Fruit fly (Drosophila melanogaster) whole organism, embryonic: ENCODE results near the gene Spt7.

ENCODE experiments used
- Antp ChIP-seq: fragments of 200-800 bp; sonication (Bioruptor generic); optimal IDR thresholded peaks from 3 replicates; lab custom pipeline; 2016; ENCODE audit warnings: missing biosample characterization, missing genetic modification characterization
- BEAF-32 ChIP-seq: fragments of 200-800 bp; sonication (Bioruptor generic); optimal IDR thresholded peaks from 3 replicates; lab custom pipeline; 2017; ENCODE audit warnings: missing biosample characterization, missing genetic modification characterization, mild to moderate bottlenecking, moderate library complexity, missing genetic modification reagents
- Bgb ChIP-seq: fragments of 200-800 bp; sonication (Bioruptor generic); IDR thresholded peaks from 2 replicates; pipeline ENCODE4 v1.3.6; 2022; ENCODE audit warnings: missing biosample characterization, missing genetic modification characterization; ENCODE audit not compliant: partially characterized antibody
- C15 ChIP-seq: fragments of 200-800 bp; sonication (Bioruptor generic); IDR thresholded peaks from 3 replicates; pipeline ENCODE4 v1.3.6; 2022; ENCODE audit warnings: missing biosample characterization, missing genetic modification characterization
- CG10431 ChIP-seq: fragments of 200-800 bp; sonication (Bioruptor generic); optimal IDR thresholded peaks from 3 replicates; lab custom pipeline; 2018; ENCODE audit warnings: missing biosample characterization, mild to moderate bottlenecking, missing genetic modification characterization
- CG10654 ChIP-seq: fragments of 200-800 bp; sonication (Bioruptor generic); optimal IDR thresholded peaks from 2 replicates; lab custom pipeline; 2016; ENCODE audit warnings: missing biosample characterization, missing genetic modification characterization
- CG11247 ChIP-seq: fragments of 200-800 bp; sonication (Bioruptor generic); IDR thresholded peaks from 2 replicates; pipeline ENCODE4 v1.3.6; 2022; ENCODE audit warnings: missing biosample characterization, missing genetic modification characterization
- CG11723 ChIP-seq: fragments of 200-800 bp; sonication (Bioruptor generic); optimal IDR thresholded peaks from 2 replicates; lab custom pipeline; 2017; ENCODE audit warnings: missing biosample characterization, mild to moderate bottlenecking, missing genetic modification characterization
- CG12391 ChIP-seq: fragments of 200-800 bp; sonication (Bioruptor generic); optimal IDR thresholded peaks from 3 replicates; lab custom pipeline; 2018; ENCODE audit warnings: missing biosample characterization, mild to moderate bottlenecking, missing genetic modification characterization, moderate library complexity
- CG14050 ChIP-seq: fragments of 200-800 bp; sonication (Bioruptor generic); IDR thresholded peaks from 3 replicates; pipeline ENCODE4 v1.3.6; 2022; ENCODE audit warnings: missing biosample characterization, missing genetic modification characterization
- CG16863 ChIP-seq: fragments of 200-800 bp; sonication (Bioruptor generic); optimal IDR thresholded peaks from 3 replicates; lab custom pipeline; 2016; ENCODE audit warnings: missing biosample characterization, missing genetic modification characterization
- CG17186 ChIP-seq: fragments of 200-800 bp; sonication (Bioruptor generic); optimal IDR thresholded peaks from 3 replicates; lab custom pipeline; 2017; ENCODE audit warnings: missing biosample characterization, missing genetic modification reagents, missing genetic modification characterization
- CG17361 ChIP-seq: fragments of 200-800 bp; sonication (Bioruptor generic); IDR thresholded peaks from 3 replicates; pipeline ENCODE4 v1.3.6; 2022; ENCODE audit warnings: missing biosample characterization, missing genetic modification characterization
- CG18011 ChIP-seq: fragments of 200-800 bp; sonication (Bioruptor generic); optimal IDR thresholded peaks from 2 replicates; lab custom pipeline; 2017; ENCODE audit warnings: missing biosample characterization, missing genetic modification characterization, mild to moderate bottlenecking, moderate library complexity, missing genotype
- CG2889 ChIP-seq: fragments of 200-800 bp; sonication (Bioruptor generic); IDR thresholded peaks from 3 replicates; pipeline ENCODE4 v1.3.6; 2022; ENCODE audit warnings: missing biosample characterization, missing genetic modification characterization
- CG33213 ChIP-seq: fragments of 200-800 bp; sonication (Bioruptor generic); optimal IDR thresholded peaks from 3 replicates; lab custom pipeline; 2016; ENCODE audit warnings: missing biosample characterization, missing genetic modification characterization
- CG33557 ChIP-seq: fragments of 200-800 bp; sonication (Bioruptor generic); optimal IDR thresholded peaks from 2 replicates; lab custom pipeline; 2019; ENCODE audit warnings: missing biosample characterization, mild to moderate bottlenecking, missing genetic modification characterization, moderate library complexity
- CG34376 ChIP-seq: fragments of 200-800 bp; sonication (Bioruptor generic); optimal IDR thresholded peaks from 2 replicates; lab custom pipeline; 2018; ENCODE audit warnings: missing biosample characterization, mild to moderate bottlenecking, missing genetic modification characterization
- CG4707 ChIP-seq: fragments of 200-800 bp; sonication (Bioruptor generic); optimal IDR thresholded peaks from 2 replicates; lab custom pipeline; 2018; ENCODE audit warnings: missing biosample characterization, mild to moderate bottlenecking, missing genetic modification characterization, moderate library complexity
- CG6689 ChIP-seq: fragments of 200-800 bp; sonication (Bioruptor generic); IDR thresholded peaks from 2 replicates; pipeline ENCODE4 v1.3.6; 2022; ENCODE audit warnings: missing biosample characterization, missing genetic modification characterization
- CG6813 ChIP-seq: fragments of 200-800 bp; sonication (Bioruptor generic); optimal IDR thresholded peaks from 2 replicates; lab custom pipeline; 2017; ENCODE audit warnings: missing biosample characterization, missing genetic modification characterization, mild to moderate bottlenecking, moderate library complexity, missing genetic modification reagents
- CG7556 ChIP-seq: fragments of 200-800 bp; sonication (Bioruptor generic); optimal IDR thresholded peaks from 2 replicates; lab custom pipeline; 2017; ENCODE audit warnings: missing biosample characterization, mild to moderate bottlenecking, missing genetic modification characterization
- CG7745 ChIP-seq: fragments of 200-800 bp; sonication (Bioruptor generic); optimal IDR thresholded peaks from 2 replicates; lab custom pipeline; 2018; ENCODE audit warnings: missing biosample characterization, mild to moderate bottlenecking, missing genetic modification characterization, moderate library complexity
- CG7839 ChIP-seq: fragments of 200-800 bp; sonication (Bioruptor generic); optimal IDR thresholded peaks from 3 replicates; lab custom pipeline; 2018; ENCODE audit warnings: missing biosample characterization, mild to moderate bottlenecking, missing genetic modification characterization, moderate library complexity
- CG9817 ChIP-seq: fragments of 200-800 bp; sonication (Bioruptor generic); optimal IDR thresholded peaks from 2 replicates; lab custom pipeline; 2018; ENCODE audit warnings: missing biosample characterization, mild to moderate bottlenecking, missing genetic modification characterization, moderate library complexity
- Camta ChIP-seq: fragments of 200-800 bp; sonication (Bioruptor generic); optimal IDR thresholded peaks from 2 replicates; lab custom pipeline; 2016; ENCODE audit warnings: missing biosample characterization, missing genetic modification characterization
- Dll ChIP-seq: fragments of 200-800 bp; sonication (Bioruptor generic); IDR thresholded peaks from 4 replicates; pipeline ENCODE4 v1.3.6; 2022; ENCODE audit warnings: missing biosample characterization, missing genetic modification characterization; ENCODE audit not compliant: partially characterized antibody
- Dp ChIP-seq: fragments of 200-800 bp; sonication (Bioruptor generic); optimal IDR thresholded peaks from 2 replicates; lab custom pipeline; 2018; ENCODE audit warnings: missing biosample characterization, mild to moderate bottlenecking, missing genetic modification characterization, moderate library complexity
- Drgx ChIP-seq: fragments of 200-800 bp; sonication (Bioruptor generic); IDR thresholded peaks from 2 replicates; pipeline ENCODE4 v1.3.6; 2022; ENCODE audit warnings: missing biosample characterization, missing genetic modification characterization
- HLHmδ ChIP-seq: fragments of 200-800 bp; sonication (Bioruptor generic); optimal IDR thresholded peaks from 2 replicates; lab custom pipeline; 2018; ENCODE audit warnings: missing biosample characterization, mild to moderate bottlenecking, missing genetic modification characterization, moderate library complexity
- Hey ChIP-seq: fragments of 200-800 bp; sonication (Bioruptor generic); optimal IDR thresholded peaks from 3 replicates; lab custom pipeline; 2018; ENCODE audit warnings: missing biosample characterization, mild to moderate bottlenecking, missing genetic modification characterization
- Mad ChIP-seq: fragments of 200-800 bp; sonication (Bioruptor generic); optimal IDR thresholded peaks from 2 replicates; lab custom pipeline; 2016; ENCODE audit warnings: missing biosample characterization, missing genetic modification characterization
- NFAT ChIP-seq: fragments of 200-800 bp; sonication (Bioruptor generic); IDR thresholded peaks from 2 replicates; pipeline ENCODE4 v1.3.6; 2022; ENCODE audit warnings: missing biosample characterization, missing genetic modification characterization
- Sin3A ChIP-seq: fragments of >200 bp; optimal IDR thresholded peaks from 2 replicates; lab custom pipeline; 2018
- Sox100B ChIP-seq: fragments of 200-800 bp; sonication (Bioruptor generic); optimal IDR thresholded peaks from 3 replicates; lab custom pipeline; 2018; ENCODE audit warnings: missing biosample characterization, mild to moderate bottlenecking, missing genetic modification characterization
- Sry-δ ChIP-seq: fragments of 200-800 bp; sonication (Bioruptor generic); optimal IDR thresholded peaks from 2 replicates; lab custom pipeline; 2016; ENCODE audit warnings: missing biosample characterization, missing genetic modification characterization
- ase ChIP-seq: fragments of 200-800 bp; sonication (Bioruptor generic); IDR thresholded peaks from 3 replicates; pipeline ENCODE4 v1.3.6; 2022; ENCODE audit warnings: missing biosample characterization, missing genetic modification characterization
- bigmax ChIP-seq: fragments of 200-800 bp; sonication (Bioruptor generic); optimal IDR thresholded peaks from 2 replicates; lab custom pipeline; 2018; ENCODE audit warnings: missing biosample characterization, mild to moderate bottlenecking, missing genetic modification characterization
- bowl ChIP-seq: fragments of 200-800 bp; sonication (Bioruptor generic); IDR thresholded peaks from 2 replicates; pipeline ENCODE4 v1.3.6; 2022; ENCODE audit warnings: missing biosample characterization, missing genetic modification characterization
- fd96Cb ChIP-seq: fragments of 200-800 bp; sonication (Bioruptor generic); optimal IDR thresholded peaks from 2 replicates; lab custom pipeline; 2018; ENCODE audit warnings: missing biosample characterization, mild to moderate bottlenecking, missing genetic modification characterization, moderate library complexity
- fru ChIP-seq: fragments of >200 bp; optimal IDR thresholded peaks from 2 replicates; lab custom pipeline; 2017
- gcm ChIP-seq: fragments of 200-800 bp; sonication (Bioruptor generic); optimal IDR thresholded peaks from 2 replicates; lab custom pipeline; 2019; ENCODE audit warnings: missing biosample characterization, mild to moderate bottlenecking, missing genetic modification characterization, moderate library complexity
- knrl ChIP-seq: fragments of 200-800 bp; sonication (Bioruptor generic); IDR thresholded peaks from 3 replicates; pipeline ENCODE4 v1.3.6; 2022; ENCODE audit warnings: missing biosample characterization, missing genetic modification characterization; ENCODE audit not compliant: partially characterized antibody
- mam ChIP-seq: fragments of 200-800 bp; sonication (Bioruptor generic); optimal IDR thresholded peaks from 3 replicates; lab custom pipeline; 2016; ENCODE audit warnings: missing biosample characterization, missing genetic modification characterization
- oc ChIP-seq: fragments of 200-800 bp; sonication (Bioruptor generic); optimal IDR thresholded peaks from 2 replicates; lab custom pipeline; 2018; ENCODE audit warnings: missing biosample characterization, mild to moderate bottlenecking, missing genetic modification characterization, moderate library complexity
- phol ChIP-seq: fragments of 200-800 bp; sonication (Bioruptor generic); optimal IDR thresholded peaks from 3 replicates; lab custom pipeline; 2018; ENCODE audit warnings: missing biosample characterization, mild to moderate bottlenecking, missing genetic modification characterization, moderate library complexity
- ranshi ChIP-seq: fragments of 200-800 bp; sonication (Bioruptor generic); IDR thresholded peaks from 2 replicates; pipeline ENCODE4 v1.3.6; 2022; ENCODE audit warnings: missing biosample characterization, missing genetic modification characterization
- scrt ChIP-seq: fragments of 200-800 bp; sonication (Bioruptor generic); optimal IDR thresholded peaks from 2 replicates; lab custom pipeline; 2018; ENCODE audit warnings: missing biosample characterization, mild to moderate bottlenecking, missing genetic modification characterization, moderate library complexity
- toy ChIP-seq: fragments of 200-800 bp; sonication (Bioruptor generic); IDR thresholded peaks from 2 replicates; pipeline ENCODE4 v1.3.6; 2022; ENCODE audit warnings: missing biosample characterization, missing genetic modification characterization

The Spt7 gene

dm6 chrX:17845820-17846379 lies 4.4 kb upstream of the Spt7 start (continued):
- no peak for TF ChIP-seq CG4707 (GFP tag; lab: Kevin White, UChicago)
- TF ChIP-seq CG6813 (GFP tag; lab: Kevin White, UChicago) = peak; percentile 28
- peak; percentile 86 for TF ChIP-seq CG34376 (GFP tag; lab: Kevin White, UChicago)

dm6 chrX:17852457-17852856 lies 2.2 kb downstream of the Spt7 start, which contains the start of gene CG32554:
Gene CG32554, minus strand, starts transcription at chrX:17852685.
- TF ChIP-seq CG33213 (GFP tag; lab: Kevin White, UChicago) (no peak), CG11247 (no peak), Antp (GFP tag; lab: Kevin White, UChicago) (no peak), BEAF-32 (GFP tag; lab: Kevin White, UChicago) (peak; percentile 83), bigmax (no peak), scrt (peak; percentile 16), fd96Cb (tag; lab: Kevin White, UChicago) (no peak), bowl (GFP tag; lab: Robert Waterston, UW) (no peak), Sox100B (GFP tag; lab: Kevin White, UChicago) (no peak), CG10654 (GFP tag; lab: Kevin White, UChicago) (no peak), oc (no peak), Drgx (GFP tag; lab: Robert Waterston, UW) (no peak), phol (peak; percentile 75), CG7556 (no peak), CG7839 (tag; lab: Kevin White, UChicago) (no peak), Sry-δ (GFP tag; lab: Kevin White, UChicago) (peak; percentile 64), CG17186 (peak; percentile 82), CG14050 (GFP tag; lab: Robert Waterston, UW) (no peak), Camta (no peak), CG18011 (no peak), ranshi (no peak), gcm (GFP tag; lab: Kevin White, UChicago) (no peak), CG11723 (GFP tag; lab: Kevin White, UChicago) (no peak), NFAT (GFP tag; lab: Robert Waterston, UW) (no peak), Mad (GFP tag; lab: Kevin White, UChicago) (no peak), Dll (peak; percentile 93), toy (no peak), ase (GFP tag; lab: Robert Waterston, UW) (no peak), CG12391 (no peak), CG7745 (no peak), CG33557 (GFP tag; lab: Kevin White, UChicago) (no peak), mam (GFP tag; lab: Kevin White, UChicago) (no peak), CG6689 (GFP tag; lab: Robert Waterston, UW) (no peak), C15 (no peak), CG10431 (no peak), CG17361 (GFP tag; lab: Robert Waterston, UW) (no peak), CG16863 (GFP tag; lab: Kevin White, UChicago) (no peak), knrl (GFP tag; lab: Robert Waterston, UW) (peak; percentile 86), Sin3A (peak; percentile 5), Dp (GFP tag; lab: Kevin White, UChicago) (peak; percentile 81), CG2889 (GFP tag; lab: Robert Waterston, UW) (no peak), fru (lab: Kevin White, UChicago) (no peak), HLHmδ (GFP tag; lab: Kevin White, UChicago) (no peak), Hey (tag; lab: Kevin White, UChicago) (no peak), Bgb (peak; percentile 91), CG9817 (no peak)
